Fruit fly (Drosophila melanogaster) S2 (cell line): Measurements from ENCODE around the gene Drsl4.

ENCODE experiments used
- CG8478 ChIP-seq: fragments of >200 bp; optimal IDR thresholded peaks from 2 replicates; lab custom pipeline; 2018
- CTCF ChIP-seq, 2 experiments: fragments of >200 bp; optimal IDR thresholded peaks; 2 replicates each; lab custom pipeline; 2018

The Drsl4 gene

DNA sequence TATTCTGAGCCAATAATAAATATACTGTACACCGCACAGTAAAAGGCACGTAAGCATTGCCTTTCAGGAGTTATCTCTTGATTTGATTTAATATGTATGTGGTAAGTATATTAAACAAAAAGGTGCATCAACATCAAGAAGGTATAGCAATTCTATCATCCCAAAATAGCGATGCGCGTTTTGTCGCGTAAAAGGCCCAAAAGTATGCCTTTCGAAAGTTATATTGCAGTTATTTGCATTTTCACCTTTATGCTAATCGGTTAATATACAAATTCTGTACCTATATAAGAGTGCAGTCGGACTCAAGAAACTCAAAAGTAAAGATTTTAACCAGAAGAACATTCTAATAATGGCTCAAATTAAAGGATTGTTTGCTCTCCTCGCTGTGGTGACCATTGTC, at the start of gene Drsl4:
Gene Drsl4 (plus strand): TSS at position 333 of the 400 bp plus-strand sequence.
- TF ChIP-seq CTCF (optimal IDR thresholded peaks at IDR 0.05; lab: Kevin White, UChicago) (no peak), CG8478 (lab: Kevin White, UChicago) (no peak)

DNA sequence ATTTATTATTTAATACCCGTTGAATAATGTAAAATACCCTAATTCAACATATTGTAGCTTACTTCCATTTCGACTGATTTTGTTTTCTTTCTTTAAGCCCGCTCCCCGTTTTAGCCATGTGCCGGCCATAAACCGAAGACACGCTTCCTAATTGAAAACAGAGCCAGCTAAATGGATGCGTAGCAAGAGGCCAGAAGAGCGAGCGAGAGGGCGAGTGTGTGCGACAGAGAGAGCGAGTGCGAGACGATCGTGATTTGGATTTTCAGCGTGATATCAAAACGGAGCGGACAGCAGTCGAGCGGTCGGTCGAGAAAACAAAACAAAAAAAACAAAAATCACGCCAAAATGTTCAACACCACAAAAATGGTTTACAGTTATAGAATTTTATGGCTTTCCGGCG, 49.1 kb upstream of the Drsl4 start:
- TF ChIP-seq CTCF (optimal IDR thresholded peaks at IDR 0.05; lab: Kevin White, UChicago) (no peak), CG8478 (lab: Kevin White, UChicago) (no peak)

dm6 chr3L:3268161-3268560, 47.3 kb upstream of the Drsl4 start, which contains the start of gene CG34265:
Gene CG34265 (plus strand): TSS chr3L:3268461.
- TF ChIP-seq CG8478 (lab: Kevin White, UChicago) (no peak), CTCF (optimal IDR thresholded peaks at IDR 0.05; lab: Kevin White, UChicago) (no peak)

- TF ChIP-seq CG8478 (lab: Kevin White, UChicago) = no peak
- TF ChIP-seq CTCF (optimal IDR thresholded peaks at IDR 0.05; lab: Kevin White, UChicago) = no peak
These were observed 44.7 kb upstream of the Drsl4 start, which contains the start of gene CG14960 for dm6 chr3L:3270736-3271135. Gene CG14960 (plus strand): TSS chr3L:3271036.

DNA sequence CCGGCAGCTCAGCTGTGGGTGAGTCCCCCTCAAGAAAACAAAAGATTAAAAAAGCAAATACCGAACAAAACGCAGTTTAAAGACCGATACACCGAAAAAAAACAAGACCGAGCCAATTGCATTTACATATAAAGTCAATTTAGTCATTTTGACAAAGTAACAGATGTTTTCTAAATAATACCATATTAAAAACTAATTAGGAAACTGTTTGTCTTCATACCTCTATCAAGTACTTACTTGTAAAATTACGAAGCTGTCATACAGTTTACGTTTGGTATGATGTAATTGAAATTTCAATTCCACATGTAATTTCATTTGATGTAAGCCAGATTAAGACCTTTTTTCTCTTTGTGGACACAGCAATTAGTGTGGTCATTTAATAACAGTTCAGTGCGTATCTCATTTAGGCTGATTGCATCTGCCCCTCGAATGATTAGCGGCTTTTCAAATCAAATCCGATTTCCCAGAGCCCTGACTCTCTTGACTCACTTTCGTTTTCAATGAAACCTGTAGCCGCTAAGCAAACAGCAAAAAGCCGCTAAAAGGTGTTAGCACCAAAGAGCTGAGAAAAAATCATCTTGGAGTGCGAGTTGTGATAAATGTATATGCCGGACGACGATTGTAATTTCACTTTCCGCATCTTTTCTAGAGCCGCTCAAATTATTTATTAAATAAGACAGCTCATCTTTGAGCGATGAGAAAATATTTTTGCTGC, 40.8 kb upstream of the Drsl4 start:
- TF ChIP-seq CG8478 (lab: Kevin White, UChicago) = no peak
- no peak for TF ChIP-seq CTCF (optimal IDR thresholded peaks at IDR 0.05; lab: Kevin White, UChicago)

DNA sequence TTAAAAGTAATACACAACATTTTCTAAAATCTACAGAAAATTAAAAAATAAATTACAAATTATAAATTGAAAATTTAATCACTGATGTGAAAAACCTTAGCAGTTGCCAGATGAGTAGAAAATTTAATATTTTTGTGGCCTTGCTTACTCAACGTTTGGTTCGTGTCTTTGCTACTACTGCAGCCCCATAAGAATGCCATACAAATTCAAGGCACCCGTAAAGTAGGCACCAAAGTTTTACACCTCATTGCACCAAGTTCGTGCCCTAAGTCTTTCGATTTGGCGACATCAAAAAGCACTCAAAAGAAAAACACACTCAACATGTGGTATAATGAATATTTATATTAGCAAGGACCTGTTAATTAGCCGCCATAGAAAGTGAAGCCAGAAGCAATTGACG, 38.5 kb upstream of the Drsl4 start:
- TF ChIP-seq CTCF (optimal IDR thresholded peaks at IDR 0.05; lab: Kevin White, UChicago) (peak; percentile 46 to 66), CG8478 (lab: Kevin White, UChicago) (no peak)

DNA sequence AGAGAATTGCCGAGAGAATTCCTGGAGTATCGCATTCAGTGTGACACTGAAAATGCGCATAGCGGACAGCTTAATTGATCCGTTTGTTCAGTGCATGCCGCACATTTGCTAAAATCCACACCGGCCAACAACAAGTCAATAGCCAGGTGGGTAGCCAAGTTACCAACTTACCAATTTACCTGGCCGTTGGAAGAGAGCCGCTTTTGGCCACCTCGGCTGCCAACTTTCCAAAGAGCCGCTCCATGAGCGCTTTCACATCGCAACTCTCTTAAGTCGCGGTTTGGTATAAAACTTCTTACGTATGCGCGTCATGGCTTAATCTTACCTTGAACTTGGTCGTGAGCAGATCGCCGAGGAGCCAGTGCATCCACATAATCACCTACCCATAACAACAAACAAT, 35.5 kb upstream of the Drsl4 start, which contains the start of gene CG12017:
Gene CG12017 (plus strand): TSS at position 310 of the 400 bp plus-strand sequence.
- no peak for TF ChIP-seq CTCF (optimal IDR thresholded peaks at IDR 0.05; lab: Kevin White, UChicago)
- no peak for TF ChIP-seq CG8478 (lab: Kevin White, UChicago)

- TF ChIP-seq CG8478 (lab: Kevin White, UChicago) = no peak
- no peak for TF ChIP-seq CTCF (optimal IDR thresholded peaks at IDR 0.05; lab: Kevin White, UChicago)
These were observed 32.2 kb upstream of the Drsl4 start for dm6 chr3L:3283264-3283663.

dm6 chr3L:3284900-3285299, 30.5 kb upstream of the Drsl4 start:
- TF ChIP-seq CG8478 (lab: Kevin White, UChicago) (no peak), CTCF (optimal IDR thresholded peaks at IDR 0.05; lab: Kevin White, UChicago) (no peak)

DNA sequence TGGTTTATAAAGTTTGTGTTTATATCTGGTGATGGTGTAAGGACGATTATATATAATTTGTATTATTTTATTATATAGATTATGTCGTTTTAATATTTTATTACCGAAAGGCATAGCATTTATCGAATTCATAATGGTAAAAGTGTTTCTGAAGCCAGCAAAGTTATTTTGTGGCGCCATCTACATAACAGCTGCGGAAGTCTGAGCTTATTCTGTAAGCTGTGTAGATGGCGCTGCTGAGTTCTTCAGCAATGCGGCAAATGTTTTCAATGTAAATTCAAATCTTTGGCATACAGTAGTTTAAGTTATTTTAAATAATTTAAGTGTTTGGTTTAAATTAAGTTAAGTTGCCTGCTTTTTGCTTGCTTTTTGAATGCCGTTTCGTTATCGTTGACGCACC, 27.0 kb upstream of the Drsl4 start:
- TF ChIP-seq CG8478 (lab: Kevin White, UChicago) = no peak
- peak; percentile 75 to 90 for TF ChIP-seq CTCF (optimal IDR thresholded peaks at IDR 0.05; lab: Kevin White, UChicago)

- no peak for TF ChIP-seq CTCF (optimal IDR thresholded peaks at IDR 0.05; lab: Kevin White, UChicago)
These were observed 24.3 kb upstream of the Drsl4 start, which contains the start of gene CG12009 for dm6 chr3L:3291159-3291558. Gene CG12009 (plus strand): TSS chr3L:3291459.

dm6 chr3L:3300345-3300744, 15.1 kb upstream of the Drsl4 start:
- TF ChIP-seq CTCF (optimal IDR thresholded peaks at IDR 0.05; lab: Kevin White, UChicago) (no peak), CG8478 (lab: Kevin White, UChicago) (no peak)

DNA sequence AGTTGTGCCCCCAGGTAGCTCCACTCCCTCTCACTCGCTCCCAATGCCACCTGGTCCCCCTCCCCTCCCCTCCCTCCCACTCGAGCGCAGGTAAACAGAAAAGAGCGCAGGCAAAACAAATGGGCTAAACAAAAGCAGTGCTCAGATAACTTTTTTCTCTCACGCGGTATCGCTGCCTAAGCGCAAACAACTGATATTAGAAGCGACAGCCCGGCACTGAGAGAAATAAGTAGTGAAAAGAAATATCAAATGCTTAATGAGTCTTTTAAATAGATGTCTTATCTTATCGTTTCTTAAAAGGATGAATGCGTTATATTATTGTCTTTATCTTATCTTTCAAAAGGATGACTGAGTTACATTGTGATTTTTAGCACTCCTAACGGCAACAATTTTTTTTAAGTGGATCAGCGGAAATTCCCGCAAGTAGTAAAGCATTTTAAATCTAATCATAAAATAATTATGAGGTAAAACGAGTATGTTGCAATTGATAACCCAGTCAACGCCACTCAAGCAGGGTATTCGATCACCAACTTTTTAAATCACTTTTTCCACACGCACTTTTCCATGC, 14.2 kb upstream of the Drsl4 start:
- TF ChIP-seq CG8478 (lab: Kevin White, UChicago) = no peak
- TF ChIP-seq CTCF (optimal IDR thresholded peaks at IDR 0.05; lab: Kevin White, UChicago) = no peak

- TF ChIP-seq CG8478 (lab: Kevin White, UChicago) (no peak), CTCF (optimal IDR thresholded peaks at IDR 0.05; lab: Kevin White, UChicago) (no peak)
These were observed 12.3 kb upstream of the Drsl4 start, which contains the start of gene CG14968 for dm6 chr3L:3303087-3303526. Gene CG14968 (minus strand): TSS chr3L:3303112.
